Fruit fly (Drosophila melanogaster): ENCODE results near the gene FASN1.

The FASN1 gene

DNA sequence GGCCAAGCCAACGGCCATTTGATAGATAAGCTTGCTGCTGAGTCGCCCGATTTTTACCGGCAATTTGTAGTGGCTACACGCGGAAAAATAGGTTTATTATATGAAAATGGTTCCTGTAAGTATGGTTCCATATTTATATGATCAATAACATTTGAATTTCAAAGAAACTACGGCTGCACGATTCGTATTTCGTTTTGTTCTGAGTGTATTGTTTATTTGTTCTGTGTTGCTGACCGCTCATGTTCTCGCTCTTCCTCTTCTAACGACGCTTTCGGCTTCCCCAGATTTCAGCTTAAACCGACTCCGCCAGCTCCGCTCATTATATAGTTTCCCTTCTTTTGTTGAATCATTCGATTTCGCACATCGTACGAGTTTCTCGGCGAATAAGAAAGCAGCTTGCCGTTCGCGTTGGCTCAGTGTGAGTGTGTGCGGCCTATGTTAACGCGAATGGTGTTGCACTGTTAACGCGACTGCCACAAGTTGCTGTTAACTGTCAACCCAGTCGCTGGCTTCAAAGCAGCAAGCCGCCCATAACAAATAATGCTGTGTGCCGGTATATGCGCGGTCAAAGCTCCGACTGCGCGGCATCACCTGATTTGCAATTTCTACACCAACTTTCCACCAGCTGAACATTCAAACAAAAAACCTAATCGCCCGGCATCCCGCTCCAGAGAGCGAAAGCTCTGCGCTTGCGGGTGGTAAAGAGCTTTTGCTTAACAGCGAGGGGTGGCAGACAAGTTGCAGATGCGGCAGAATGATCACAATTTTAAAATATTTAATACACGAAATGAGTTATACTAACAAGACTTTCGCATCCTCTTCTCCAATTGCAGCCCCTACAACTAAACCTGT, 2.6 kb downstream of the FASN1 start (continued):
- no peak for TF ChIP-seq D19A (tag; optimal IDR thresholded peaks at IDR 0.05)
- peak; percentile 96 for TF ChIP-seq CG13894 (tag; optimal IDR thresholded peaks at IDR 0.05)
- 0 out of 2 replicates have a peak, but pooled peaks have one; percentile 22 for TF ChIP-seq CG6272 (GFP tag; IDR thresholded peaks at IDR 0.05)
- TF ChIP-seq Ptx1 (GFP tag; IDR thresholded peaks at IDR 0.05): peak; percentile 62
- TF ChIP-seq fd96Cb (tag; optimal IDR thresholded peaks at IDR 0.05): no peak
- TF ChIP-seq rib (GFP tag; IDR thresholded peaks at IDR 0.05): peak; percentile 16; the same call in 1 of the 2 replicates
- peak; percentile 30 for TF ChIP-seq Fer3 (tag; optimal IDR thresholded peaks at IDR 0.05)
- peak; percentile 58 for TF ChIP-seq al (GFP tag; IDR thresholded peaks at IDR 0.05)
- no peak for TF ChIP-seq CTCF (GFP tag; optimal IDR thresholded peaks at IDR 0.05)
- peak; percentile 44 for TF ChIP-seq CG3281 (GFP tag; optimal IDR thresholded peaks at IDR 0.05)
- no peak for TF ChIP-seq bab2 (GFP tag; optimal IDR thresholded peaks at IDR 0.05)
- no peak for TF ChIP-seq seq (GFP tag; IDR thresholded peaks at IDR 0.05)
- TF ChIP-seq tx (GFP tag; optimal IDR thresholded peaks at IDR 0.05): peak; percentile 13
- TF ChIP-seq tna (GFP tag; IDR thresholded peaks at IDR 0.05; ENCODE audit: partially characterized antibody): no peak
- no peak for TF ChIP-seq CG13123 (GFP tag; optimal IDR thresholded peaks at IDR 0.05)
- no peak for TF ChIP-seq nom (GFP tag; optimal IDR thresholded peaks at IDR 0.05)
- TF ChIP-seq CG30403 (GFP tag; optimal IDR thresholded peaks at IDR 0.05): peak; percentile 56
- TF ChIP-seq Poxn (GFP tag; IDR thresholded peaks at IDR 0.05): no peak
- TF ChIP-seq CG2120 (GFP tag; optimal IDR thresholded peaks at IDR 0.05): peak; percentile 85
- peak; percentile 50 for TF ChIP-seq Taf1 (GFP tag; IDR thresholded peaks at IDR 0.05)
- TF ChIP-seq CG12236 (GFP tag; optimal IDR thresholded peaks at IDR 0.05): no peak
- peak; percentile 28 for TF ChIP-seq CG13775 (GFP tag; optimal IDR thresholded peaks at IDR 0.05)
- no peak for TF ChIP-seq CG3726 (GFP tag; IDR thresholded peaks at IDR 0.05)
- TF ChIP-seq CG9609 (GFP tag; optimal IDR thresholded peaks at IDR 0.05): peak; percentile 19
- no peak for TF ChIP-seq PHDP (tag; optimal IDR thresholded peaks at IDR 0.05)
- no peak for TF ChIP-seq CG4820 (GFP tag; optimal IDR thresholded peaks at IDR 0.05)
- TF ChIP-seq CG11560 (tag; IDR thresholded peaks at IDR 0.05): no peak
- TF ChIP-seq tio (GFP tag; optimal IDR thresholded peaks at IDR 0.05): no peak
- TF ChIP-seq CG13287 (GFP tag; IDR thresholded peaks at IDR 0.05; ENCODE audit: partially characterized antibody): 0 out of 2 replicates have a peak, but pooled peaks have one; percentile 35
- 0 out of 2 replicates have a peak, but pooled peaks have one; percentile 36 for TF ChIP-seq CG11696 (GFP tag; IDR thresholded peaks at IDR 0.05)
- TF ChIP-seq fru (optimal IDR thresholded peaks at IDR 0.05): no peak
- TF ChIP-seq az2 (GFP tag; optimal IDR thresholded peaks at IDR 0.05): no peak
- TF ChIP-seq Dref (GFP tag; IDR thresholded peaks at IDR 0.05): no peak
- TF ChIP-seq MBD-R2 (GFP tag; IDR thresholded peaks at IDR 0.05): peak; percentile 7; the same call in 1 of the 2 replicates
- no peak for TF ChIP-seq CG6254 (GFP tag; optimal IDR thresholded peaks at IDR 0.05)
- peak; percentile 80; the same call in 2 of the 4 replicates for TF ChIP-seq chinmo (GFP tag; IDR thresholded peaks at IDR 0.05; ENCODE audit: partially characterized antibody)
- TF ChIP-seq Dip3 (GFP tag; optimal IDR thresholded peaks at IDR 0.05): peak; percentile 69
- peak; percentile 14; the same call in 1 of the 2 replicates for TF ChIP-seq CG32772 (GFP tag; IDR thresholded peaks at IDR 0.05)
- peak; percentile 44; the same call in 1 of the 3 replicates for TF ChIP-seq zfh1 (GFP tag; IDR thresholded peaks at IDR 0.05)
- TF ChIP-seq mam (GFP tag; optimal IDR thresholded peaks at IDR 0.05): peak; percentile 52
- no peak for TF ChIP-seq CG31365 (tag; optimal IDR thresholded peaks at IDR 0.05)
- TF ChIP-seq NC2β (GFP tag; optimal IDR thresholded peaks at IDR 0.05): no peak
- TF ChIP-seq NfI (GFP tag; optimal IDR thresholded peaks at IDR 0.05): peak; percentile 3
- TF ChIP-seq sqz (GFP tag; optimal IDR thresholded peaks at IDR 0.05): no peak
- no peak for TF ChIP-seq CG8388 (GFP tag; optimal IDR thresholded peaks at IDR 0.05)
- TF ChIP-seq CG12769 (tag; optimal IDR thresholded peaks at IDR 0.05): no peak
- TF ChIP-seq cas (GFP tag; IDR thresholded peaks at IDR 0.05): 0 out of 2 replicates have a peak, but pooled peaks have one; percentile 5
- TF ChIP-seq CHES-1-like (GFP tag; optimal IDR thresholded peaks at IDR 0.05): peak; percentile 52
- TF ChIP-seq lilli (GFP tag; optimal IDR thresholded peaks at IDR 0.05): peak; percentile 64
- TF ChIP-seq sug (tag; optimal IDR thresholded peaks at IDR 0.05): peak; percentile 61
